Worm (Caenorhabditis elegans): Measurements from ENCODE around the gene H06I04.3.

DNA sequence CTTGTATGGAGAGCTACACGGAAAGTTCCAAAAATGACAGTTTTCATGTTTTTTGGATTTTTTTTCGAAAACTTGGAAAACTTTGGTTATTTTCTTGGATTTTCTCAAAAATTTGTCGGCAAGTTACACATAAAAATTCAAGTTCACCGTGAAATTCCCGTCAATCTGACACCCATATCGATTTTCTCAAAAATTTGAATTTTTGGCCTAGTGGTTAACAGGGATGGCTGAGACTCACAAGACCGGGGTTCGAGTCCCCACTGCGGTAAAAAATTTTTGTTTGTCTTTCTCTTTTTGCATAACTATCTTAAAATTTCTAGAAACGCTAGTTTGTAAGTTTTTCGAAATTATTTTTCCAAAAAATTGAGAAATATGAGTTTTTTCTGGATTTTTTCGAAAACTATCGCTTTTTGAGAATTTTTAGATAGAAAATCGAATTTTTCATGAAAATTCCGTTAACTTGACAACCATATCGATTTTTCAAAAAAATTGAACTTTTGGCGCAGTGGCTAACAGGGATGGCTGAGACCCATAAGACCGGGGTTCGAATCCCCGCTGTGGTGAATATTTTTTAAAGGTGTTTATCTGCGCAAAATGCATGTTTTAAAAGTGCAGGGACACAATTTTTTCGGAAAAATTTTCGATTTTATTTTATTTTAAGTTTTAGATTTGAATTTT lies 30.4 kb downstream of the H06I04.3 start:
- TF ChIP-seq W03F9.2 (tag; optimal IDR thresholded peaks at IDR 0.05), result no peak
- no peak for TF ChIP-seq him-1 (tag; optimal IDR thresholded peaks at IDR 0.05)
